Worm (Caenorhabditis elegans) whole organism, L3 larva: ENCODE results near the gene Y48C3A.20.

ENCODE experiments used
- R02D3.7 ChIP-seq: fragments of 150-350 bp; optimal IDR thresholded peaks from 2 replicates; lab custom pipeline; 2014; ENCODE audit warnings: missing biosample characterization, missing genetic modification characterization
- aly-2 ChIP-seq: fragments of 150-350 bp; optimal IDR thresholded peaks from 2 replicates; lab custom pipeline; 2014; ENCODE audit warnings: missing biosample characterization, missing genetic modification characterization
- ama-1 ChIP-seq: fragments of 150-350 bp; optimal IDR thresholded peaks from 2 replicates; lab custom pipeline; 2018
- ceh-16 ChIP-seq: sonication (generic microtip); optimal IDR thresholded peaks from 2 replicates; lab custom pipeline; 2017; ENCODE audit warnings: missing biosample characterization, missing genetic modification characterization
- ceh-28 ChIP-seq: fragments of 150-350 bp; optimal IDR thresholded peaks from 2 replicates; lab custom pipeline; 2014; ENCODE audit warnings: missing biosample characterization, missing genetic modification reagents, missing genetic modification characterization
- ceh-82 ChIP-seq: fragments of 150-350 bp; optimal IDR thresholded peaks from 2 replicates; lab custom pipeline; 2014; ENCODE audit warnings: missing biosample characterization, missing genetic modification characterization
- ceh-9 ChIP-seq: sonication (generic microtip); optimal IDR thresholded peaks from 2 replicates; lab custom pipeline; 2018; ENCODE audit warnings: missing biosample characterization, missing genetic modification characterization
- egl-27 ChIP-seq: sonication (generic microtip); optimal IDR thresholded peaks from 4 replicates; lab custom pipeline; 2017; ENCODE audit warnings: missing biosample characterization, missing genetic modification reagents, missing genetic modification characterization
- egl-5 ChIP-seq: fragments of 150-350 bp; optimal IDR thresholded peaks from 2 replicates; lab custom pipeline; 2017; ENCODE audit warnings: missing biosample characterization, missing genetic modification reagents, missing genetic modification characterization, inconsistent platforms
- elt-1 ChIP-seq: fragments of 150-350 bp; optimal IDR thresholded peaks from 2 replicates; lab custom pipeline; 2014; ENCODE audit warnings: missing biosample characterization, missing genetic modification characterization
- elt-2 ChIP-seq: sonication (generic microtip); optimal IDR thresholded peaks from 2 replicates; lab custom pipeline; 2016; ENCODE audit warnings: missing genetic modification reagents, mild to moderate bottlenecking, missing genetic modification characterization, missing compliant biosample characterization
- eor-1 ChIP-seq, 2 experiments: fragments of 150-350 bp; optimal IDR thresholded peaks; 2 replicates each; lab custom pipeline; 2014 to 2018; ENCODE audit warnings: missing biosample characterization in 2 of 2, missing genetic modification characterization in 2 of 2
- fkh-10 ChIP-seq: sonication (generic microtip); optimal IDR thresholded peaks from 2 replicates; lab custom pipeline; 2017; ENCODE audit warnings: missing biosample characterization, missing genetic modification reagents, missing genetic modification characterization
- fkh-2 ChIP-seq: fragments of 150-350 bp; optimal IDR thresholded peaks from 2 replicates; lab custom pipeline; 2014; ENCODE audit warnings: missing biosample characterization, missing genetic modification reagents, missing genetic modification characterization
- fos-1 ChIP-seq: fragments of 150-350 bp; optimal IDR thresholded peaks from 2 replicates; lab custom pipeline; 2014; ENCODE audit warnings: missing biosample characterization, missing genetic modification characterization
- hmg-11 ChIP-seq: sonication (generic microtip); optimal IDR thresholded peaks from 2 replicates; lab custom pipeline; 2016; ENCODE audit warnings: missing genetic modification characterization, missing compliant biosample characterization
- jun-1 ChIP-seq: fragments of 150-350 bp; optimal IDR thresholded peaks from 2 replicates; lab custom pipeline; 2014; ENCODE audit warnings: missing biosample characterization, missing genetic modification reagents, missing genetic modification characterization
- lin-15B ChIP-seq: fragments of 150-350 bp; optimal IDR thresholded peaks from 2 replicates; lab custom pipeline; 2014; ENCODE audit warnings: missing biosample characterization, missing genetic modification characterization
- lin-39 ChIP-seq: fragments of 150-350 bp; optimal IDR thresholded peaks from 2 replicates; lab custom pipeline; 2018; ENCODE audit warnings: missing biosample characterization, missing genetic modification reagents, missing genetic modification characterization
- mdl-1 ChIP-seq: fragments of 150-350 bp; optimal IDR thresholded peaks from 2 replicates; lab custom pipeline; 2014; ENCODE audit warnings: missing biosample characterization, missing genetic modification characterization
- nfya-1 ChIP-seq: sonication (generic microtip); optimal IDR thresholded peaks from 2 replicates; lab custom pipeline; 2017; ENCODE audit warnings: missing genetic modification characterization, mild to moderate bottlenecking, missing compliant biosample characterization, antibody characterized with exemption, moderate library complexity; ENCODE audit not compliant: insufficient read depth
- nhr-11 ChIP-seq: fragments of 150-350 bp; optimal IDR thresholded peaks from 2 replicates; lab custom pipeline; 2014; ENCODE audit warnings: missing biosample characterization, missing genetic modification characterization
- nhr-12 ChIP-seq: fragments of 150-350 bp; optimal IDR thresholded peaks from 2 replicates; lab custom pipeline; 2014; ENCODE audit warnings: missing biosample characterization, missing genetic modification characterization
- nhr-23 ChIP-seq: fragments of 150-350 bp; optimal IDR thresholded peaks from 2 replicates; lab custom pipeline; 2014; ENCODE audit warnings: missing biosample characterization, missing genetic modification reagents, missing genetic modification characterization
- nhr-237 ChIP-seq: fragments of 150-350 bp; optimal IDR thresholded peaks from 2 replicates; lab custom pipeline; 2014; ENCODE audit warnings: missing biosample characterization, missing genetic modification characterization
- nhr-25 ChIP-seq: sonication (generic microtip); optimal IDR thresholded peaks from 2 replicates; lab custom pipeline; 2017; ENCODE audit warnings: missing biosample characterization, missing genetic modification characterization
- nhr-28 ChIP-seq: fragments of 150-350 bp; optimal IDR thresholded peaks from 2 replicates; lab custom pipeline; 2014; ENCODE audit warnings: missing biosample characterization, missing genetic modification characterization
- nhr-43 ChIP-seq: sonication (generic microtip); optimal IDR thresholded peaks from 2 replicates; lab custom pipeline; 2016; ENCODE audit warnings: mild to moderate bottlenecking, missing genetic modification characterization, missing compliant biosample characterization; ENCODE audit not compliant: poor library complexity, severe bottlenecking
- nhr-67 ChIP-seq: fragments of 150-350 bp; optimal IDR thresholded peaks from 2 replicates; lab custom pipeline; 2014; ENCODE audit warnings: missing biosample characterization, missing genetic modification characterization
- nhr-76 ChIP-seq: fragments of 150-350 bp; sonication (generic microtip); optimal IDR thresholded peaks from 5 replicates; lab custom pipeline; 2014; ENCODE audit warnings: missing biosample characterization, missing genetic modification characterization
- nhr-77 ChIP-seq: fragments of 150-350 bp; optimal IDR thresholded peaks from 2 replicates; lab custom pipeline; 2014; ENCODE audit warnings: missing biosample characterization, missing genetic modification characterization
- pha-4 ChIP-seq: fragments of 150-350 bp; optimal IDR thresholded peaks from 2 replicates; lab custom pipeline; 2014; ENCODE audit warnings: missing biosample characterization, missing genetic modification reagents, missing genetic modification characterization
- pqm-1 ChIP-seq: fragments of 150-350 bp; optimal IDR thresholded peaks from 2 replicates; lab custom pipeline; 2017; ENCODE audit warnings: missing biosample characterization, missing genetic modification characterization, inconsistent platforms
- sea-2 ChIP-seq: fragments of 150-350 bp; sonication (generic microtip); optimal IDR thresholded peaks from 4 replicates; lab custom pipeline; 2014; ENCODE audit warnings: missing biosample characterization, missing genetic modification reagents, missing genetic modification characterization
- skn-1 ChIP-seq: fragments of 150-350 bp; optimal IDR thresholded peaks from 2 replicates; lab custom pipeline; 2014; ENCODE audit warnings: missing biosample characterization, missing genetic modification characterization
- snpc-4 ChIP-seq: fragments of 150-350 bp; optimal IDR thresholded peaks from 2 replicates; lab custom pipeline; 2014; ENCODE audit warnings: missing biosample characterization, missing genetic modification characterization
- tbx-2 ChIP-seq: sonication (generic microtip); optimal IDR thresholded peaks from 2 replicates; lab custom pipeline; 2016; ENCODE audit warnings: mild to moderate bottlenecking, missing genetic modification characterization, missing compliant biosample characterization
- unc-39 ChIP-seq: sonication (generic microtip); optimal IDR thresholded peaks from 4 replicates; lab custom pipeline; 2017; ENCODE audit warnings: missing biosample characterization, missing genetic modification characterization
- unc-62 ChIP-seq: fragments of 150-350 bp; sonication (generic microtip); optimal IDR thresholded peaks from 4 replicates; lab custom pipeline; 2014; ENCODE audit warnings: missing biosample characterization, missing genetic modification reagents, missing genetic modification characterization
- zag-1 ChIP-seq: fragments of 150-350 bp; optimal IDR thresholded peaks from 2 replicates; lab custom pipeline; 2014; ENCODE audit warnings: missing biosample characterization, missing genetic modification characterization
- ztf-11 ChIP-seq: fragments of 150-350 bp; optimal IDR thresholded peaks from 2 replicates; lab custom pipeline; 2014; ENCODE audit warnings: missing biosample characterization, missing genetic modification characterization
- ztf-4 ChIP-seq: fragments of 150-350 bp; optimal IDR thresholded peaks from 2 replicates; lab custom pipeline; 2014; ENCODE audit warnings: missing biosample characterization, missing genetic modification characterization

Y48C3A.20 gene

DNA sequence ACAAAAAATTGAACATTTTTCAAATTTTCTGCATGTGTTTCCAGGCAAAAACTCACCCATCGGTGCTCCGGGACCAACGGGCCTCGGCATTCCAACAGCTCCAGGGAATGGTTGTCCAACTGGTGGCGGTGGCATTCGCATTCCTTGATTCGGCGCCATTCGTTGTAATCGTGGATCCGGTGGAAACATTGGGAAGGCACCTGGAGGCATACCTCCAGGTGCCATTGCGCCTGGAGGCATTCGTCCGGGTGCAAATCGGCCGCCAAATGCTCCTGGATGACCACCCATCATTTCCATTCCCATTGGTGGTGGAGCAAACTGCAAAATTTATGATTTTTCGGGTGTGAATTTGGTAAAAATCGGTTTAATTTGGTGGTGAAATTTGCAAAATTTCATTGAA is 42.9 kb upstream of the Y48C3A.20 start:
- TF ChIP-seq mdl-1 (tag; lab: Kevin White, UChicago) (no peak), tbx-2 (tag; lab: Kevin White, UChicago) (no peak), fos-1 (tag; lab: Kevin White, UChicago) (no peak), nhr-12 (tag; lab: Kevin White, UChicago) (no peak), R02D3.7 (no peak), pha-4 (tag; lab: Kevin White, UChicago) (no peak), ceh-9 (tag; lab: Kevin White, UChicago) (no peak), nhr-23 (no peak), eor-1 (tag; optimal IDR thresholded peaks at IDR 0.05; lab: Kevin White, UChicago) (no peak), nhr-43 (tag; lab: Kevin White, UChicago) (no peak)

DNA sequence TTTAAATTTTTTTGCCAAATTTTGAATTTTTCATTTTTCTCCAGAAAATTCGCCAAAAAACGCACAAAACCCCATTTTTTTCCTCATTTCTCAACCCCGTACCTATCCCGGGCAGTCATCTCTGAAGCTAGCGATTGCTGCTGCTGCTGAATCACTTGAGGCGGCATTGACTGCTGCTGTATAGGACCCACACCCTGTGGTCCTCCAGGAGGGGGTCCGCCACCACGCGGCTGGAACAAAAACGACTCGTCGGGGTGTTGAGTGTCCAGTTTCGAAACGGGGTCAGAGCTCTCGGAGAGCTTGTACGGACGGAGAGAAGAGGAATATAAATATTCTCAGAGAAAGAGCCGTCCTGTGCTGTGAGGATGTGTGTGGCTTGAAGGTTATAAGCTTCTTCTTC is 39.0 kb upstream of the Y48C3A.20 start, which contains the start of gene sam-10:
TSS of gene sam-10 (minus strand) at position 167 of the 400 bp plus-strand sequence.
- TF ChIP-seq nhr-76 (no peak), ztf-4 (no peak), nhr-11 (tag; lab: Kevin White, UChicago) (no peak), nhr-43 (tag; lab: Kevin White, UChicago) (no peak), nhr-28 (no peak), ceh-28 (tag; lab: Kevin White, UChicago) (no peak), nhr-67 (tag; lab: Kevin White, UChicago) (no peak)

DNA sequence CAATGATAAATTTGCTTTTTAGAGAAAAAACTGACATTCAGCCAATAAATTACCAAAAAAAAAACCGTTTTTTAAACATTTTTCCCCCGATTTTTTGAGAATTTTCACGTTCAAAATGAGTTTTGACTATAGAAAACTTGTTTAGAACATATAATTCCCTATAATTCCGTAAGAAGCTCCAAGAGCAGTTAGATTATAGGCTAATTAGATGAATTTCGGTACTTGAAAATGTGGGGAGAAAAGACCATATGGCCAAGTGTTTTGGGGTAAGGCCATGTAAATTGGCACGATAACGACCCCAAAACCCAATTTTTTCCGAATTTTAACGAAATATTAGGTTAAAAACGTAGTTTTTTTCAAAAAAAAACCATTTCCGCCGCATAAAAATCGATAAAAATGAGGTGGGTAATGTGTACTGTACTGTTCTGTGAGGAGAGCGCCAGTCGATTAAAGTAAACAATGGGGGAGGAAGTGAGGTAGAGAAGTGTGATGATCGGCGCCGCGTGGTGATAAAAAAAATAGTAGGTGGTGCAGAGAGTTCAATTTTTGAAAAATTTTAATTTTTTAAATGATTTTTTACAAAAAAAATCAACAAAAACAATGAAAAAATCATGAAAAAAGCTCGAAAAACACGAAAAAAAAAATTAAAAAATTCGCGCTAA is 36.2 kb upstream of the Y48C3A.20 start:
- TF ChIP-seq nhr-43 (tag; lab: Kevin White, UChicago) (no peak), pha-4 (tag; lab: Kevin White, UChicago) (peak; percentile 93), nfya-1 (no peak), elt-2 (peak; percentile 42), eor-1 (tag; optimal IDR thresholded peaks at IDR 0.05; lab: Kevin White, UChicago) (no peak), mdl-1 (tag; lab: Kevin White, UChicago) (no peak), skn-1 (tag; lab: Kevin White, UChicago) (no peak), pqm-1 (peak; percentile 31), aly-2 (tag; lab: Kevin White, UChicago) (no peak), ama-1 (no peak), lin-39 (tag; lab: Kevin White, UChicago) (no peak), nhr-11 (tag; lab: Kevin White, UChicago) (no peak), nhr-25 (tag; lab: Kevin White, UChicago) (no peak), nhr-67 (tag; lab: Kevin White, UChicago) (no peak)

ce11 chrII:13334966-13335698 is 34.3 kb upstream of the Y48C3A.20 start:
- TF ChIP-seq nhr-77 (tag; lab: Kevin White, UChicago) (no peak), pqm-1 (peak; percentile 29), snpc-4 (tag; lab: Kevin White, UChicago) (peak; percentile 87), nhr-11 (tag; lab: Kevin White, UChicago) (peak; percentile 33), nhr-76 (no peak), ztf-11 (tag; lab: Kevin White, UChicago) (no peak), nhr-67 (tag; lab: Kevin White, UChicago) (no peak), nhr-43 (tag; lab: Kevin White, UChicago) (peak; percentile 85), unc-39 (tag; lab: Kevin White, UChicago) (no peak), nhr-28 (no peak), egl-5 (no peak), sea-2 (GFP tag; lab: Kevin White, UChicago) (peak; percentile 52), lin-39 (tag; lab: Kevin White, UChicago) (peak; percentile 62), zag-1 (tag; lab: Kevin White, UChicago) (peak; percentile 58), unc-62 (GFP tag; lab: Kevin White, UChicago) (peak; percentile 14), lin-15B (tag; lab: Kevin White, UChicago) (no peak), fkh-10 (peak; percentile 7), ceh-82 (tag; lab: Kevin White, UChicago) (peak; percentile 79), R02D3.7 (peak; percentile 49), ama-1 (peak; percentile 18), ztf-4 (peak; percentile 79), nhr-237 (no peak), hmg-11 (tag; lab: Kevin White, UChicago) (peak; percentile 90), fkh-2 (tag; lab: Kevin White, UChicago) (no peak), elt-2 (peak; percentile 32), elt-1 (tag; lab: Kevin White, UChicago) (peak; percentile 56), nhr-25 (tag; lab: Kevin White, UChicago) (peak; percentile 88), ceh-16 (tag; lab: Kevin White, UChicago) (no peak), pha-4 (tag; lab: Kevin White, UChicago) (peak; percentile 68), tbx-2 (tag; lab: Kevin White, UChicago) (peak; percentile 91), egl-27 (tag; lab: Kevin White, UChicago) (peak; percentile 2), jun-1 (tag; lab: Kevin White, UChicago) (peak; percentile 68), nfya-1 (peak; percentile 83), ceh-28 (tag; lab: Kevin White, UChicago) (peak; percentile 92), nhr-23 (peak; percentile 88), fos-1 (tag; lab: Kevin White, UChicago) (no peak)
